Fruit fly (Drosophila melanogaster) whole organism, embryonic: ENCODE results near the gene CG3726.
A peak's percentile ranks its signal among the peaks of the same experiment; 100 is the strongest.

Source experiments
- CG10267 ChIP-seq: fragments of 200-800 bp; sonication (Bioruptor generic); optimal IDR thresholded peaks from 2 replicates; lab custom pipeline; 2018; ENCODE audit warnings: missing biosample characterization, mild to moderate bottlenecking, missing genetic modification characterization, moderate library complexity
- CG10959 ChIP-seq: fragments of 200-800 bp; sonication (Bioruptor generic); IDR thresholded peaks from 2 replicates; pipeline ENCODE4 v1.3.6; 2022; ENCODE audit warnings: missing biosample characterization, missing genetic modification characterization
- CG11085 ChIP-seq: fragments of 200-800 bp; sonication (Bioruptor generic); IDR thresholded peaks from 2 replicates; pipeline ENCODE4 v1.3.6; 2022; ENCODE audit warnings: missing biosample characterization, missing genetic modification characterization
- CG13775 ChIP-seq: fragments of 200-800 bp; sonication (Bioruptor generic); optimal IDR thresholded peaks from 3 replicates; lab custom pipeline; 2017; ENCODE audit warnings: missing biosample characterization, mild to moderate bottlenecking, missing genetic modification characterization
- CG13894 ChIP-seq: fragments of 200-800 bp; sonication (Bioruptor generic); optimal IDR thresholded peaks from 3 replicates; lab custom pipeline; 2018; ENCODE audit warnings: missing biosample characterization, mild to moderate bottlenecking, missing genetic modification characterization, moderate library complexity
- CG14014 ChIP-seq: fragments of 200-800 bp; sonication (Bioruptor generic); IDR thresholded peaks from 2 replicates; pipeline ENCODE4 v1.3.6; 2022; ENCODE audit warnings: missing biosample characterization, missing genetic modification characterization
- CG1647 ChIP-seq: fragments of 200-800 bp; sonication (Bioruptor generic); optimal IDR thresholded peaks from 3 replicates; lab custom pipeline; 2016; ENCODE audit warnings: missing biosample characterization, missing genetic modification characterization
- CG16813 ChIP-seq: fragments of 200-800 bp; sonication (Bioruptor generic); IDR thresholded peaks from 3 replicates; pipeline ENCODE4 v1.3.6; 2022; ENCODE audit warnings: missing biosample characterization, missing genetic modification characterization; ENCODE audit not compliant: partially characterized antibody
- CG17186 ChIP-seq: fragments of 200-800 bp; sonication (Bioruptor generic); optimal IDR thresholded peaks from 3 replicates; lab custom pipeline; 2017; ENCODE audit warnings: missing biosample characterization, missing genetic modification reagents, missing genetic modification characterization
- CG17361 ChIP-seq: fragments of 200-800 bp; sonication (Bioruptor generic); IDR thresholded peaks from 3 replicates; pipeline ENCODE4 v1.3.6; 2022; ENCODE audit warnings: missing biosample characterization, missing genetic modification characterization
- CG30020 ChIP-seq: fragments of 200-800 bp; optimal IDR thresholded peaks from 2 replicates; lab custom pipeline; 2019; ENCODE audit warnings: missing biosample characterization, mild to moderate bottlenecking, missing genetic modification characterization, moderate library complexity
- CG4328 ChIP-seq: fragments of 200-800 bp; sonication (Bioruptor generic); optimal IDR thresholded peaks from 3 replicates; lab custom pipeline; 2017; ENCODE audit warnings: missing biosample characterization, missing genetic modification reagents, missing genetic modification characterization
- CG6765 ChIP-seq: fragments of 200-800 bp; sonication (Bioruptor generic); optimal IDR thresholded peaks from 3 replicates; lab custom pipeline; 2017; ENCODE audit warnings: missing biosample characterization, mild to moderate bottlenecking, missing genetic modification characterization
- CG8944 ChIP-seq: fragments of 200-800 bp; sonication (Bioruptor generic); optimal IDR thresholded peaks from 3 replicates; lab custom pipeline; 2016; ENCODE audit warnings: missing biosample characterization, missing genetic modification characterization
- CG9437 ChIP-seq: fragments of 200-800 bp; sonication (Bioruptor generic); optimal IDR thresholded peaks from 2 replicates; lab custom pipeline; 2018; ENCODE audit warnings: missing biosample characterization, mild to moderate bottlenecking, missing genetic modification characterization
- CG9727 ChIP-seq: fragments of 200-800 bp; sonication (Bioruptor generic); optimal IDR thresholded peaks from 3 replicates; lab custom pipeline; 2017; ENCODE audit warnings: missing biosample characterization, mild to moderate bottlenecking, missing genetic modification characterization
- CHES-1-like ChIP-seq: fragments of 200-800 bp; sonication (Bioruptor generic); optimal IDR thresholded peaks from 2 replicates; lab custom pipeline; 2016; ENCODE audit warnings: missing biosample characterization, missing genetic modification characterization
- CTCF ChIP-seq: fragments of 200-800 bp; sonication (Bioruptor generic); optimal IDR thresholded peaks from 2 replicates; lab custom pipeline; 2017; ENCODE audit warnings: missing biosample characterization, mild to moderate bottlenecking, missing genetic modification characterization, moderate library complexity
- Camta ChIP-seq: fragments of 200-800 bp; sonication (Bioruptor generic); optimal IDR thresholded peaks from 2 replicates; lab custom pipeline; 2016; ENCODE audit warnings: missing biosample characterization, missing genetic modification characterization
- Dref ChIP-seq: fragments of 200-800 bp; sonication (Bioruptor generic); IDR thresholded peaks from 2 replicates; pipeline ENCODE4 v1.3.6; 2022; ENCODE audit warnings: missing biosample characterization, missing genetic modification characterization
- E2f1 ChIP-seq: fragments of 200-800 bp; sonication (Bioruptor generic); IDR thresholded peaks from 2 replicates; pipeline ENCODE4 v1.3.6; 2022; ENCODE audit warnings: missing biosample characterization, missing genetic modification characterization
- E2f2 ChIP-seq: fragments of 200-800 bp; sonication (Bioruptor generic); IDR thresholded peaks from 2 replicates; pipeline ENCODE4 v1.3.6; 2022; ENCODE audit warnings: missing biosample characterization, missing genetic modification characterization
- HmgZ ChIP-seq: fragments of 200-800 bp; sonication (Bioruptor generic); optimal IDR thresholded peaks from 2 replicates; lab custom pipeline; 2018; ENCODE audit warnings: missing biosample characterization, mild to moderate bottlenecking, missing genetic modification characterization
- Hmx ChIP-seq: fragments of 200-800 bp; sonication (Bioruptor generic); optimal IDR thresholded peaks from 2 replicates; lab custom pipeline; 2016; ENCODE audit warnings: missing biosample characterization, missing genetic modification characterization
- Lhr ChIP-seq: fragments of 200-800 bp; sonication (Bioruptor generic); optimal IDR thresholded peaks from 3 replicates; lab custom pipeline; 2017; ENCODE audit warnings: mild to moderate bottlenecking, missing biosample characterization, missing genetic modification reagents, missing genetic modification characterization
- Lim3 ChIP-seq: fragments of 200-800 bp; sonication (Bioruptor generic); IDR thresholded peaks from 2 replicates; pipeline ENCODE4 v1.3.6; 2022; ENCODE audit warnings: missing biosample characterization, missing genetic modification characterization
- MTF-1 ChIP-seq: fragments of 200-800 bp; sonication (Bioruptor generic); optimal IDR thresholded peaks from 2 replicates; lab custom pipeline; 2018; ENCODE audit warnings: missing biosample characterization, mild to moderate bottlenecking, missing genetic modification characterization, borderline replicate concordance
- Nf-YC ChIP-seq: fragments of 200-800 bp; optimal IDR thresholded peaks from 3 replicates; lab custom pipeline; 2019; ENCODE audit warnings: missing biosample characterization, mild to moderate bottlenecking, missing genetic modification characterization, moderate library complexity
- Oli ChIP-seq: fragments of 200-800 bp; sonication (Bioruptor generic); optimal IDR thresholded peaks from 2 replicates; lab custom pipeline; 2018; ENCODE audit warnings: missing biosample characterization, mild to moderate bottlenecking, missing genetic modification characterization, moderate library complexity
- abd-A ChIP-seq: fragments of 200-800 bp; sonication (Bioruptor generic); optimal IDR thresholded peaks from 3 replicates; lab custom pipeline; 2019; ENCODE audit warnings: missing biosample characterization, mild to moderate bottlenecking, missing genetic modification characterization, moderate library complexity
- ac ChIP-seq: fragments of 200-800 bp; sonication (Bioruptor generic); optimal IDR thresholded peaks from 3 replicates; lab custom pipeline; 2017; ENCODE audit warnings: missing biosample characterization, mild to moderate bottlenecking, missing genetic modification characterization
- amos ChIP-seq: fragments of 200-800 bp; sonication (Bioruptor generic); IDR thresholded peaks from 2 replicates; pipeline ENCODE4 v1.3.6; 2022; ENCODE audit warnings: missing biosample characterization, missing genetic modification characterization; ENCODE audit not compliant: partially characterized antibody
- cg ChIP-seq: fragments of 200-800 bp; sonication (Bioruptor generic); optimal IDR thresholded peaks from 3 replicates; lab custom pipeline; 2019; ENCODE audit warnings: missing biosample characterization, mild to moderate bottlenecking, missing genetic modification characterization, moderate library complexity
- chinmo ChIP-seq: fragments of 200-800 bp; sonication (Bioruptor generic); IDR thresholded peaks from 4 replicates; pipeline ENCODE4 v1.3.6; 2022; ENCODE audit warnings: missing biosample characterization, missing genetic modification characterization; ENCODE audit not compliant: partially characterized antibody
- chn ChIP-seq: fragments of 200-800 bp; sonication (Bioruptor generic); optimal IDR thresholded peaks from 2 replicates; lab custom pipeline; 2016; ENCODE audit warnings: missing biosample characterization, missing genetic modification characterization
- crol ChIP-seq: fragments of 200-800 bp; sonication (Bioruptor generic); IDR thresholded peaks from 2 replicates; pipeline ENCODE4 v1.3.6; 2022; ENCODE audit warnings: missing biosample characterization, missing genetic modification characterization
- dm ChIP-seq: fragments of 200-800 bp; sonication (Bioruptor generic); optimal IDR thresholded peaks from 3 replicates; lab custom pipeline; 2016; ENCODE audit warnings: missing biosample characterization, missing genetic modification characterization
- dpn ChIP-seq, 2 experiments: fragments of 200-800 bp; sonication (Bioruptor generic); optimal IDR thresholded peaks; 3 replicates each; lab custom pipeline; 2016; ENCODE audit warnings: missing biosample characterization in 2 of 2, missing genetic modification characterization in 2 of 2
- fru ChIP-seq: fragments of >200 bp; optimal IDR thresholded peaks from 2 replicates; lab custom pipeline; 2017
- kni ChIP-seq: fragments of 200-800 bp; sonication (Bioruptor generic); optimal IDR thresholded peaks from 3 replicates; lab custom pipeline; 2017; ENCODE audit warnings: mild to moderate bottlenecking, missing biosample characterization, missing genetic modification reagents, missing genetic modification characterization
- maf-S ChIP-seq: fragments of 200-800 bp; sonication (Bioruptor generic); optimal IDR thresholded peaks from 2 replicates; lab custom pipeline; 2016; ENCODE audit warnings: missing biosample characterization, missing genetic modification characterization
- p53 ChIP-seq: fragments of 200-800 bp; sonication (Bioruptor generic); optimal IDR thresholded peaks from 2 replicates; lab custom pipeline; 2016; ENCODE audit warnings: missing biosample characterization, missing genetic modification characterization
- pan ChIP-seq, 4 experiments: fragments of >200 bp in 3 of 4; fragments of 200-800 bp in 1 of 4; sonication (Bioruptor generic) in 1 of 4; optimal IDR thresholded peaks in 3 of 4; IDR thresholded peaks in 1 of 4; 2 replicates each; pipeline versions ENCODE4 v1.3.6 to Lab custom; 2017 to 2022; ENCODE audit warnings: missing biosample characterization in 2 of 4, missing genetic modification characterization in 2 of 4, mixed read lengths in 1 of 4
- pzg ChIP-seq: fragments of 200-800 bp; sonication (Bioruptor generic); optimal IDR thresholded peaks from 3 replicates; lab custom pipeline; 2018; ENCODE audit warnings: missing biosample characterization, mild to moderate bottlenecking, missing genetic modification characterization, moderate library complexity
- ranshi ChIP-seq: fragments of 200-800 bp; sonication (Bioruptor generic); IDR thresholded peaks from 2 replicates; pipeline ENCODE4 v1.3.6; 2022; ENCODE audit warnings: missing biosample characterization, missing genetic modification characterization
- schlank ChIP-seq: fragments of 200-800 bp; sonication (Bioruptor generic); optimal IDR thresholded peaks from 2 replicates; lab custom pipeline; 2018; ENCODE audit warnings: missing biosample characterization, mild to moderate bottlenecking, missing genetic modification characterization
- sima ChIP-seq: fragments of 200-800 bp; sonication (Bioruptor generic); optimal IDR thresholded peaks from 2 replicates; lab custom pipeline; 2016; ENCODE audit warnings: missing biosample characterization, missing genetic modification characterization
- tin ChIP-seq: fragments of 200-800 bp; sonication (Bioruptor generic); optimal IDR thresholded peaks from 3 replicates; lab custom pipeline; 2016; ENCODE audit warnings: missing biosample characterization, missing genetic modification characterization
- wdn ChIP-seq: fragments of 200-800 bp; sonication (Bioruptor generic); IDR thresholded peaks from 2 replicates; pipeline ENCODE4 v1.3.6; 2022; ENCODE audit warnings: missing biosample characterization, missing genetic modification characterization
- zf30C ChIP-seq: fragments of 200-800 bp; sonication (Bioruptor generic); optimal IDR thresholded peaks from 3 replicates; lab custom pipeline; 2018; ENCODE audit warnings: missing biosample characterization, mild to moderate bottlenecking, missing genetic modification characterization
- zfh1 ChIP-seq: fragments of 200-800 bp; sonication (Bioruptor generic); IDR thresholded peaks from 3 replicates; pipeline ENCODE4 v1.3.6; 2022; ENCODE audit warnings: missing biosample characterization, missing genetic modification characterization

Gene CG3726

dm6 chrX:5907916-5908315 lies 9.0 kb upstream of the CG3726 start, which contains the start of gene CG12236 (continued):
- TF ChIP-seq ranshi (peak; percentile 42; the same call in 1 of the 2 replicates), dm (GFP tag; lab: Kevin White, UChicago) (peak; percentile 63), chinmo (GFP tag; lab: Robert Waterston, UW) (no peak), E2f2 (GFP tag; lab: Robert Waterston, UW) (peak; percentile 98), p53 (GFP tag; lab: Kevin White, UChicago) (peak; percentile 40), pan (optimal IDR thresholded peaks at IDR 0.05; lab: Kevin White, UChicago) (no peak), pan (GFP tag; optimal IDR thresholded peaks at IDR 0.05 in 1 of 2, IDR thresholded peaks at IDR 0.05 in 1 of 2) (peak in 1 of 2 experiments; percentile 19), CG10267 (tag; lab: Kevin White, UChicago) (peak; percentile 73), pzg (GFP tag; lab: Kevin White, UChicago) (peak; percentile 97), zfh1 (GFP tag; lab: Robert Waterston, UW) (peak; percentile 59; the same call in 2 of the 3 replicates), crol (GFP tag; lab: Robert Waterston, UW) (no peak), Nf-YC (tag; lab: Kevin White, UChicago) (peak; percentile 47), Camta (GFP tag; lab: Kevin White, UChicago) (peak; percentile 37), dpn (GFP tag; optimal IDR thresholded peaks at IDR 0.05; lab: Kevin White, UChicago) (peak; percentile 25 to 59), CG11085 (GFP tag; lab: Robert Waterston, UW) (peak; percentile 44; the same call in 1 of the 2 replicates), CHES-1-like (GFP tag; lab: Kevin White, UChicago) (peak; percentile 75), MTF-1 (GFP tag; lab: Kevin White, UChicago) (peak; percentile 63), HmgZ (tag; lab: Kevin White, UChicago) (peak; percentile 85), wdn (GFP tag; lab: Robert Waterston, UW) (no peak), tin (GFP tag; lab: Kevin White, UChicago) (peak; percentile 42), ac (GFP tag; lab: Kevin White, UChicago) (no peak), Lhr (peak; percentile 83), schlank (no peak), Hmx (GFP tag; lab: Kevin White, UChicago) (no peak), CG17361 (GFP tag; lab: Robert Waterston, UW) (0 out of 3 replicates have a peak, but pooled peaks have one; percentile 18), maf-S (peak; percentile 25), CG30020 (tag; lab: Kevin White, UChicago) (peak; percentile 22), chn (GFP tag; lab: Kevin White, UChicago) (peak; percentile 53), CG13775 (no peak), CG14014 (GFP tag; lab: Robert Waterston, UW) (0 out of 2 replicates have a peak, but pooled peaks have one; percentile 28), amos (GFP tag; lab: Robert Waterston, UW) (peak; percentile 52), CG9437 (GFP tag; lab: Kevin White, UChicago) (no peak), abd-A (tag; lab: Kevin White, UChicago) (no peak), CG4328 (GFP tag; lab: Kevin White, UChicago) (peak; percentile 16), CTCF (peak; percentile 97), CG8944 (GFP tag; lab: Kevin White, UChicago) (no peak), E2f1 (GFP tag; lab: Robert Waterston, UW) (peak; percentile 28; the same call in 1 of the 2 replicates), CG10959 (GFP tag; lab: Robert Waterston, UW) (peak; percentile 49; the same call in 1 of the 2 replicates), CG13894 (peak; percentile 71), Lim3 (GFP tag; lab: Robert Waterston, UW) (no peak), CG1647 (GFP tag; lab: Kevin White, UChicago) (peak; percentile 1), CG9727 (GFP tag; lab: Kevin White, UChicago) (peak; percentile 51), Dref (GFP tag; lab: Robert Waterston, UW) (peak; percentile 68), zf30C (peak; percentile 10), CG17186 (peak; percentile 85), CG16813 (GFP tag; lab: Robert Waterston, UW) (0 out of 3 replicates have a peak, but pooled peaks have one; percentile 21), cg (GFP tag; lab: Kevin White, UChicago) (no peak), kni (GFP tag; lab: Kevin White, UChicago) (peak; percentile 63), CG6765 (GFP tag; lab: Kevin White, UChicago) (peak; percentile 55), sima (GFP tag; lab: Kevin White, UChicago) (no peak), Oli (tag; lab: Kevin White, UChicago) (peak; percentile 3), fru (lab: Kevin White, UChicago) (no peak)
